Fruit fly (Drosophila melanogaster) whole organism, embryonic: ENCODE data around the gene Mfe2.
A peak's percentile ranks its signal among the peaks of the same experiment; 100 is the strongest.

ENCODE experiments used
- CG10366 ChIP-seq: fragments of 200-800 bp; sonication (Bioruptor generic); IDR thresholded peaks from 2 replicates; pipeline ENCODE4 v1.3.6; 2022; ENCODE audit warnings: missing biosample characterization, missing genetic modification characterization
- CG10979 ChIP-seq: fragments of 200-800 bp; sonication (Bioruptor generic); optimal IDR thresholded peaks from 2 replicates; lab custom pipeline; 2018; ENCODE audit warnings: missing biosample characterization, mild to moderate bottlenecking, missing genetic modification characterization, moderate library complexity
- CG11696 ChIP-seq: fragments of 200-800 bp; sonication (Bioruptor generic); IDR thresholded peaks from 2 replicates; pipeline ENCODE4 v1.3.6; 2022; ENCODE audit warnings: missing biosample characterization, missing genetic modification characterization
- CG11723 ChIP-seq: fragments of 200-800 bp; sonication (Bioruptor generic); optimal IDR thresholded peaks from 2 replicates; lab custom pipeline; 2017; ENCODE audit warnings: missing biosample characterization, mild to moderate bottlenecking, missing genetic modification characterization
- CG15479 ChIP-seq: fragments of 200-800 bp; sonication (Bioruptor generic); optimal IDR thresholded peaks from 3 replicates; lab custom pipeline; 2019; ENCODE audit warnings: missing biosample characterization, mild to moderate bottlenecking, missing genetic modification characterization, moderate library complexity
- CG1603 ChIP-seq: fragments of 200-800 bp; sonication (Bioruptor generic); optimal IDR thresholded peaks from 2 replicates; lab custom pipeline; 2019; ENCODE audit warnings: missing biosample characterization, mild to moderate bottlenecking, missing genetic modification characterization, moderate library complexity
- CG17829 ChIP-seq: fragments of 200-800 bp; optimal IDR thresholded peaks from 2 replicates; lab custom pipeline; 2019; ENCODE audit warnings: missing biosample characterization, mild to moderate bottlenecking, missing genetic modification characterization, moderate library complexity
- CG17912 ChIP-seq: fragments of 200-800 bp; sonication (Bioruptor generic); optimal IDR thresholded peaks from 2 replicates; lab custom pipeline; 2018; ENCODE audit warnings: missing biosample characterization, mild to moderate bottlenecking, missing genetic modification characterization
- CG2120 ChIP-seq: fragments of 200-800 bp; sonication (Bioruptor generic); optimal IDR thresholded peaks from 3 replicates; lab custom pipeline; 2016; ENCODE audit warnings: missing biosample characterization, missing genetic modification characterization
- CG2199 ChIP-seq: fragments of 200-800 bp; sonication (Bioruptor generic); IDR thresholded peaks from 3 replicates; pipeline ENCODE4 v1.3.6; 2022; ENCODE audit warnings: missing biosample characterization, missing genetic modification characterization
- CG2202 ChIP-seq: fragments of 200-800 bp; sonication (Bioruptor generic); optimal IDR thresholded peaks from 2 replicates; lab custom pipeline; 2018; ENCODE audit warnings: missing biosample characterization, mild to moderate bottlenecking, missing genetic modification characterization
- CG2678 ChIP-seq: fragments of 200-800 bp; sonication (Bioruptor generic); optimal IDR thresholded peaks from 3 replicates; lab custom pipeline; 2019; ENCODE audit warnings: missing biosample characterization, mild to moderate bottlenecking, missing genetic modification characterization, moderate library complexity
- CG33213 ChIP-seq: fragments of 200-800 bp; sonication (Bioruptor generic); optimal IDR thresholded peaks from 3 replicates; lab custom pipeline; 2016; ENCODE audit warnings: missing biosample characterization, missing genetic modification characterization
- CG6689 ChIP-seq: fragments of 200-800 bp; sonication (Bioruptor generic); IDR thresholded peaks from 2 replicates; pipeline ENCODE4 v1.3.6; 2022; ENCODE audit warnings: missing biosample characterization, missing genetic modification characterization
- CG7786 ChIP-seq: fragments of 200-800 bp; sonication (Bioruptor generic); optimal IDR thresholded peaks from 2 replicates; lab custom pipeline; 2016; ENCODE audit warnings: missing biosample characterization, missing genetic modification characterization
- CG7963 ChIP-seq: fragments of 200-800 bp; sonication (Bioruptor generic); IDR thresholded peaks from 3 replicates; pipeline ENCODE4 v1.3.6; 2022; ENCODE audit warnings: missing biosample characterization, missing genetic modification characterization; ENCODE audit not compliant: partially characterized antibody
- CG9797 ChIP-seq: fragments of 200-800 bp; sonication (Bioruptor generic); optimal IDR thresholded peaks from 3 replicates; lab custom pipeline; 2018; ENCODE audit warnings: missing biosample characterization, mild to moderate bottlenecking, missing genetic modification characterization
- GATAe ChIP-seq: fragments of 200-800 bp; sonication (Bioruptor generic); conservative IDR thresholded peaks from 2 replicates; pipeline ENCODE4 v1.3.6; 2022; ENCODE audit warnings: missing biosample characterization, missing genetic modification characterization
- Gsc ChIP-seq: fragments of 200-800 bp; sonication (Bioruptor generic); IDR thresholded peaks from 2 replicates; pipeline ENCODE4 v1.3.6; 2022; ENCODE audit warnings: missing biosample characterization, missing genetic modification characterization
- HLH4C ChIP-seq: fragments of 200-800 bp; sonication (Bioruptor generic); IDR thresholded peaks from 3 replicates; pipeline ENCODE4 v1.3.6; 2022; ENCODE audit warnings: missing biosample characterization, missing genetic modification characterization; ENCODE audit not compliant: partially characterized antibody
- Hey ChIP-seq: fragments of 200-800 bp; sonication (Bioruptor generic); optimal IDR thresholded peaks from 3 replicates; lab custom pipeline; 2018; ENCODE audit warnings: missing biosample characterization, mild to moderate bottlenecking, missing genetic modification characterization
- Hmr ChIP-seq: fragments of 200-800 bp; sonication (Bioruptor generic); optimal IDR thresholded peaks from 3 replicates; lab custom pipeline; 2017; ENCODE audit warnings: mild to moderate bottlenecking, missing biosample characterization, missing genetic modification reagents, missing genetic modification characterization
- Jarid2 ChIP-seq: fragments of 200-800 bp; sonication (Bioruptor generic); optimal IDR thresholded peaks from 3 replicates; lab custom pipeline; 2017; ENCODE audit warnings: mild to moderate bottlenecking, missing biosample characterization, missing genetic modification reagents, missing genetic modification characterization
- Mes4 ChIP-seq: fragments of 200-800 bp; sonication (Bioruptor generic); optimal IDR thresholded peaks from 2 replicates; lab custom pipeline; 2016; ENCODE audit warnings: missing biosample characterization, missing genetic modification characterization
- Mrtf ChIP-seq: fragments of 200-800 bp; sonication (Bioruptor generic); IDR thresholded peaks from 3 replicates; pipeline ENCODE4 v1.3.6; 2022; ENCODE audit warnings: missing biosample characterization, missing genetic modification characterization
- Spps ChIP-seq: fragments of 200-800 bp; sonication (Bioruptor generic); optimal IDR thresholded peaks from 2 replicates; lab custom pipeline; 2018; ENCODE audit warnings: missing biosample characterization, mild to moderate bottlenecking, missing genetic modification characterization
- Ssrp ChIP-seq: fragments of 200-800 bp; sonication (Bioruptor generic); optimal IDR thresholded peaks from 2 replicates; lab custom pipeline; 2018; ENCODE audit warnings: missing biosample characterization, mild to moderate bottlenecking, missing genetic modification characterization, moderate library complexity
- TFAM ChIP-seq: fragments of 200-800 bp; sonication (Bioruptor generic); optimal IDR thresholded peaks from 2 replicates; lab custom pipeline; 2017; ENCODE audit warnings: missing biosample characterization, missing genetic modification characterization, inconsistent platforms
- Taf1 ChIP-seq: fragments of 200-800 bp; sonication (Bioruptor generic); IDR thresholded peaks from 2 replicates; pipeline ENCODE4 v1.3.6; 2022; ENCODE audit warnings: missing biosample characterization, missing genetic modification characterization
- Vsx1 ChIP-seq: fragments of 200-800 bp; sonication (Bioruptor generic); optimal IDR thresholded peaks from 2 replicates; lab custom pipeline; 2017; ENCODE audit warnings: missing biosample characterization, mild to moderate bottlenecking, missing genetic modification characterization, missing genetic modification reagents
- bab2 ChIP-seq: fragments of 200-800 bp; sonication (Bioruptor generic); optimal IDR thresholded peaks from 2 replicates; lab custom pipeline; 2016; ENCODE audit warnings: missing biosample characterization, missing genetic modification characterization
- ci ChIP-seq: fragments of 200-800 bp; sonication (Bioruptor generic); IDR thresholded peaks from 3 replicates; pipeline ENCODE4 v1.3.6; 2022; ENCODE audit warnings: missing biosample characterization, missing genetic modification characterization
- da ChIP-seq: fragments of 200-800 bp; sonication (Bioruptor generic); optimal IDR thresholded peaks from 2 replicates; lab custom pipeline; 2016; ENCODE audit warnings: missing biosample characterization, missing genetic modification characterization
- dan ChIP-seq: fragments of 200-800 bp; sonication (Bioruptor generic); IDR thresholded peaks from 2 replicates; pipeline ENCODE4 v1.3.6; 2022; ENCODE audit warnings: missing biosample characterization, missing genetic modification characterization
- dati ChIP-seq: fragments of 200-800 bp; sonication (Bioruptor generic); IDR thresholded peaks from 2 replicates; pipeline ENCODE4 v1.3.6; 2022; ENCODE audit warnings: missing biosample characterization, missing genetic modification characterization
- ems ChIP-seq: fragments of 200-800 bp; sonication (Bioruptor generic); optimal IDR thresholded peaks from 3 replicates; lab custom pipeline; 2016; ENCODE audit warnings: missing biosample characterization, missing genetic modification characterization
- eyg ChIP-seq: fragments of 200-800 bp; sonication (Bioruptor generic); optimal IDR thresholded peaks from 3 replicates; lab custom pipeline; 2016; ENCODE audit warnings: missing biosample characterization, missing genetic modification characterization
- ham ChIP-seq: fragments of 200-800 bp; sonication (Bioruptor generic); IDR thresholded peaks from 2 replicates; pipeline ENCODE4 v1.3.6; 2022; ENCODE audit warnings: missing biosample characterization, missing genetic modification characterization
- hth ChIP-seq: fragments of >200 bp; optimal IDR thresholded peaks from 2 replicates; lab custom pipeline; 2017; ENCODE audit warnings: inconsistent platforms
- kni ChIP-seq: fragments of 200-800 bp; sonication (Bioruptor generic); optimal IDR thresholded peaks from 3 replicates; lab custom pipeline; 2017; ENCODE audit warnings: mild to moderate bottlenecking, missing biosample characterization, missing genetic modification reagents, missing genetic modification characterization
- lov ChIP-seq, 2 experiments: fragments of 200-800 bp in 1 of 2; fragments of >200 bp in 1 of 2; sonication (Bioruptor generic) in 1 of 2; IDR thresholded peaks in 1 of 2; optimal IDR thresholded peaks in 1 of 2; 2 replicates in 1 of 2; 3 replicates in 1 of 2; pipeline versions ENCODE4 v1.3.6 to Lab custom; 2017 to 2022; ENCODE audit warnings: missing biosample characterization in 1 of 2, missing genetic modification characterization in 1 of 2
- luna ChIP-seq: fragments of 200-800 bp; sonication (Bioruptor generic); optimal IDR thresholded peaks from 2 replicates; lab custom pipeline; 2016; ENCODE audit warnings: missing biosample characterization, missing genetic modification characterization
- run ChIP-seq: fragments of 200-800 bp; sonication (Bioruptor generic); optimal IDR thresholded peaks from 3 replicates; lab custom pipeline; 2018; ENCODE audit warnings: missing biosample characterization, mild to moderate bottlenecking, missing genetic modification characterization
- sob ChIP-seq: fragments of 200-800 bp; sonication (Bioruptor generic); IDR thresholded peaks from 2 replicates; pipeline ENCODE4 v1.3.6; 2022; ENCODE audit warnings: missing biosample characterization, missing genetic modification characterization
- stwl ChIP-seq: fragments of 200-800 bp; sonication (Bioruptor generic); optimal IDR thresholded peaks from 3 replicates; lab custom pipeline; 2018; ENCODE audit warnings: missing biosample characterization, mild to moderate bottlenecking, missing genetic modification characterization, moderate library complexity
- tna ChIP-seq: fragments of 200-800 bp; sonication (Bioruptor generic); IDR thresholded peaks from 2 replicates; pipeline ENCODE4 v1.3.6; 2022; ENCODE audit warnings: missing biosample characterization, missing genetic modification characterization; ENCODE audit not compliant: partially characterized antibody
- trh ChIP-seq: fragments of 200-800 bp; sonication (Bioruptor generic); optimal IDR thresholded peaks from 2 replicates; lab custom pipeline; 2016; ENCODE audit warnings: missing biosample characterization, missing genetic modification characterization
- tx ChIP-seq: fragments of 200-800 bp; sonication (Bioruptor generic); optimal IDR thresholded peaks from 2 replicates; lab custom pipeline; 2016; ENCODE audit warnings: missing biosample characterization, missing genetic modification characterization
- wek ChIP-seq: fragments of 200-800 bp; sonication (Bioruptor generic); optimal IDR thresholded peaks from 3 replicates; lab custom pipeline; 2018; ENCODE audit warnings: missing biosample characterization, mild to moderate bottlenecking, missing genetic modification characterization, moderate library complexity
- yki ChIP-seq: fragments of >200 bp; optimal IDR thresholded peaks from 3 replicates; lab custom pipeline; 2018
- zf30C ChIP-seq: fragments of 200-800 bp; sonication (Bioruptor generic); optimal IDR thresholded peaks from 3 replicates; lab custom pipeline; 2018; ENCODE audit warnings: missing biosample characterization, mild to moderate bottlenecking, missing genetic modification characterization

The Mfe2 gene

dm6 chrX:16318858-16319557 is 48.3 kb downstream of the Mfe2 start (continued):
- TF ChIP-seq dan (no peak), CG1603 (tag; lab: Kevin White, UChicago) (no peak), hth (lab: Kevin White, UChicago) (no peak), HLH4C (no peak), Ssrp (tag; lab: Kevin White, UChicago) (no peak), luna (GFP tag; lab: Kevin White, UChicago) (no peak), sob (GFP tag; lab: Robert Waterston, UW) (no peak), da (GFP tag; lab: Kevin White, UChicago) (no peak), CG15479 (GFP tag; lab: Kevin White, UChicago) (peak; percentile 88), CG10979 (tag; lab: Kevin White, UChicago) (no peak), CG6689 (GFP tag; lab: Robert Waterston, UW) (no peak), Jarid2 (GFP tag; lab: Kevin White, UChicago) (no peak), Mes4 (GFP tag; lab: Kevin White, UChicago) (peak; percentile 17), kni (GFP tag; lab: Kevin White, UChicago) (peak; percentile 79), CG9797 (GFP tag; lab: Kevin White, UChicago) (no peak), bab2 (GFP tag; lab: Kevin White, UChicago) (no peak), Gsc (GFP tag; lab: Robert Waterston, UW) (no peak), tna (GFP tag; lab: Robert Waterston, UW) (no peak), TFAM (GFP tag; lab: Kevin White, UChicago) (no peak), Spps (tag; lab: Kevin White, UChicago) (no peak), Hmr (GFP tag; lab: Kevin White, UChicago) (no peak), CG33213 (GFP tag; lab: Kevin White, UChicago) (no peak), CG7786 (GFP tag; lab: Kevin White, UChicago) (no peak), Hey (tag; lab: Kevin White, UChicago) (no peak), Taf1 (GFP tag; lab: Robert Waterston, UW) (no peak), CG7963 (no peak), trh (GFP tag; lab: Kevin White, UChicago) (no peak), ems (no peak), CG11723 (GFP tag; lab: Kevin White, UChicago) (no peak), CG10366 (no peak), CG2120 (GFP tag; lab: Kevin White, UChicago) (no peak), Vsx1 (no peak), dati (GFP tag; lab: Robert Waterston, UW) (no peak), ham (GFP tag; lab: Robert Waterston, UW) (no peak), CG2678 (tag; lab: Kevin White, UChicago) (no peak), eyg (no peak), CG11696 (GFP tag; lab: Robert Waterston, UW) (no peak), CG2202 (tag; lab: Kevin White, UChicago) (no peak), tx (GFP tag; lab: Kevin White, UChicago) (no peak), yki (no peak), Mrtf (GFP tag; lab: Robert Waterston, UW) (no peak), CG17912 (no peak), GATAe (GFP tag; lab: Robert Waterston, UW) (no peak), run (no peak), CG2199 (GFP tag; lab: Robert Waterston, UW) (peak; percentile 80; the same call in 2 of the 3 replicates), stwl (tag; lab: Kevin White, UChicago) (no peak), ci (no peak), lov (optimal IDR thresholded peaks at IDR 0.05; lab: Kevin White, UChicago) (no peak), lov (GFP tag; IDR thresholded peaks at IDR 0.05; lab: Robert Waterston, UW) (no peak), CG17829 (tag; lab: Kevin White, UChicago) (no peak), wek (peak; percentile 44), zf30C (peak; percentile 68)
